Worm (Caenorhabditis elegans) whole organism, late embryonic: ENCODE measurements around the gene idpa-3.

Experiments used
- F13H6.1 ChIP-seq: sonication (generic microtip); optimal IDR thresholded peaks from 2 replicates; lab custom pipeline; 2016; ENCODE audit warnings: missing genetic modification characterization, missing compliant biosample characterization
- K09A11.1 ChIP-seq: sonication (generic microtip); optimal IDR thresholded peaks from 2 replicates; lab custom pipeline; 2017; ENCODE audit warnings: antibody characterized with exemption, mild to moderate bottlenecking, missing genetic modification characterization, missing compliant biosample characterization; ENCODE audit not compliant: insufficient read depth
- Y22D7AL.16 ChIP-seq: sonication (generic microtip); optimal IDR thresholded peaks from 2 replicates; lab custom pipeline; 2016; ENCODE audit warnings: missing genetic modification characterization, missing compliant biosample characterization
- ahr-1 ChIP-seq: sonication (generic microtip); optimal IDR thresholded peaks from 2 replicates; lab custom pipeline; 2016; ENCODE audit warnings: missing genetic modification characterization, missing compliant biosample characterization
- ama-1 ChIP-seq: fragments of 150-350 bp; optimal IDR thresholded peaks from 2 replicates; lab custom pipeline; 2014
- ceh-14 ChIP-seq: sonication (generic microtip); optimal IDR thresholded peaks from 2 replicates; lab custom pipeline; 2016; ENCODE audit warnings: missing genotype, missing genetic modification characterization, missing compliant biosample characterization
- ceh-2 ChIP-seq: sonication (generic microtip); optimal IDR thresholded peaks from 2 replicates; lab custom pipeline; 2016; ENCODE audit warnings: missing genotype, missing genetic modification characterization, missing compliant biosample characterization
- ceh-45 ChIP-seq: fragments of 200-800 bp; sonication (Bioruptor generic); IDR thresholded peaks from 2 replicates; pipeline ENCODE4 v1.3.6; 2022; ENCODE audit warnings: missing genetic modification reagents, missing genetic modification characterization, missing compliant biosample characterization
- ceh-9 ChIP-seq: sonication (generic microtip); optimal IDR thresholded peaks from 2 replicates; lab custom pipeline; 2016; ENCODE audit warnings: mild to moderate bottlenecking, missing genetic modification characterization, inconsistent platforms, missing compliant biosample characterization
- dve-1 ChIP-seq: sonication (generic microtip); optimal IDR thresholded peaks from 2 replicates; lab custom pipeline; 2017; ENCODE audit warnings: antibody characterized with exemption, mild to moderate bottlenecking, missing genetic modification characterization, missing compliant biosample characterization
- elt-2 ChIP-seq: sonication (generic microtip); optimal IDR thresholded peaks from 2 replicates; lab custom pipeline; 2016; ENCODE audit warnings: missing genetic modification reagents, missing genetic modification characterization, missing compliant biosample characterization
- gmeb-2 ChIP-seq: sonication (generic microtip); optimal IDR thresholded peaks from 2 replicates; lab custom pipeline; 2016; ENCODE audit warnings: missing genetic modification characterization, inconsistent platforms, missing compliant biosample characterization
- hlh-13 ChIP-seq: fragments of 200-800 bp; sonication (Bioruptor generic); optimal IDR thresholded peaks from 2 replicates; lab custom pipeline; 2018; ENCODE audit warnings: mild to moderate bottlenecking, missing genetic modification characterization, missing compliant biosample characterization
- hlh-6 ChIP-seq: sonication (generic microtip); optimal IDR thresholded peaks from 2 replicates; lab custom pipeline; 2016; ENCODE audit warnings: missing genotype, missing genetic modification characterization, missing compliant biosample characterization
- hlh-8 ChIP-seq: sonication (generic microtip); optimal IDR thresholded peaks from 2 replicates; lab custom pipeline; 2016; ENCODE audit warnings: missing genotype, missing genetic modification characterization, missing compliant biosample characterization
- mec-3 ChIP-seq: sonication (generic microtip); optimal IDR thresholded peaks from 2 replicates; lab custom pipeline; 2016; ENCODE audit warnings: borderline replicate concordance, missing genetic modification characterization, missing compliant biosample characterization
- nhr-11 ChIP-seq: fragments of 150-350 bp; optimal IDR thresholded peaks from 2 replicates; lab custom pipeline; 2014; ENCODE audit warnings: missing biosample characterization, missing genetic modification characterization
- nhr-232 ChIP-seq: sonication (generic microtip); optimal IDR thresholded peaks from 2 replicates; lab custom pipeline; 2016; ENCODE audit warnings: missing genetic modification characterization, missing compliant biosample characterization
- npax-4 ChIP-seq: sonication (generic microtip); optimal IDR thresholded peaks from 2 replicates; lab custom pipeline; 2016; ENCODE audit warnings: missing genetic modification characterization, missing compliant biosample characterization
- odd-2 ChIP-seq: sonication (generic microtip); optimal IDR thresholded peaks from 2 replicates; lab custom pipeline; 2017; ENCODE audit warnings: antibody characterized with exemption, mild to moderate bottlenecking, missing genetic modification characterization, missing compliant biosample characterization
- pag-3 ChIP-seq: sonication (generic microtip); optimal IDR thresholded peaks from 2 replicates; lab custom pipeline; 2016; ENCODE audit warnings: missing compliant biosample characterization, missing genetic modification characterization, borderline replicate concordance
- pqm-1 ChIP-seq: sonication (generic microtip); optimal IDR thresholded peaks from 2 replicates; lab custom pipeline; 2016; ENCODE audit warnings: missing genetic modification characterization, missing compliant biosample characterization
- pros-1 ChIP-seq: fragments of 150-350 bp; optimal IDR thresholded peaks from 2 replicates; lab custom pipeline; 2014; ENCODE audit warnings: missing biosample characterization, missing genetic modification reagents, missing genetic modification characterization
- sdc-2 ChIP-seq: sonication (generic microtip); optimal IDR thresholded peaks from 2 replicates; lab custom pipeline; 2016; ENCODE audit warnings: missing genotype, missing genetic modification characterization, missing compliant biosample characterization
- sox-2 ChIP-seq: fragments of 200-800 bp; sonication (Bioruptor generic); IDR thresholded peaks from 2 replicates; pipeline ENCODE4 v1.3.6; 2022; ENCODE audit warnings: missing genetic modification reagents, missing genetic modification characterization, missing compliant biosample characterization
- syd-9 ChIP-seq: sonication (generic microtip); optimal IDR thresholded peaks from 2 replicates; lab custom pipeline; 2016; ENCODE audit warnings: mild to moderate bottlenecking, missing genetic modification characterization, moderate library complexity, missing compliant biosample characterization
- tbx-2 ChIP-seq: sonication (generic microtip); optimal IDR thresholded peaks from 2 replicates; lab custom pipeline; 2016; ENCODE audit warnings: missing genetic modification characterization, missing compliant biosample characterization
- tbx-7 ChIP-seq: sonication (generic microtip); optimal IDR thresholded peaks from 2 replicates; lab custom pipeline; 2016; ENCODE audit warnings: missing genotype, missing genetic modification characterization, missing compliant biosample characterization
- unc-3 ChIP-seq, 2 experiments: fragments of 200-800 bp in 1 of 2; sonication (Bioruptor generic) in 1 of 2; sonication (generic microtip) in 1 of 2; conservative IDR thresholded peaks in 1 of 2; optimal IDR thresholded peaks in 1 of 2; 2 replicates each; pipeline versions ENCODE4 v1.3.6 to Lab custom; 2016 to 2022; ENCODE audit warnings: missing compliant biosample characterization in 2 of 2, missing genetic modification characterization in 2 of 2, missing genetic modification reagents in 1 of 2
- unc-55 ChIP-seq: sonication (generic microtip); optimal IDR thresholded peaks from 2 replicates; lab custom pipeline; 2017; ENCODE audit warnings: missing biosample characterization, missing genetic modification reagents, missing genetic modification characterization
- ztf-16 ChIP-seq: sonication (generic microtip); optimal IDR thresholded peaks from 2 replicates; lab custom pipeline; 2017; ENCODE audit warnings: missing genetic modification characterization, missing compliant biosample characterization

The idpa-3 gene

DNA sequence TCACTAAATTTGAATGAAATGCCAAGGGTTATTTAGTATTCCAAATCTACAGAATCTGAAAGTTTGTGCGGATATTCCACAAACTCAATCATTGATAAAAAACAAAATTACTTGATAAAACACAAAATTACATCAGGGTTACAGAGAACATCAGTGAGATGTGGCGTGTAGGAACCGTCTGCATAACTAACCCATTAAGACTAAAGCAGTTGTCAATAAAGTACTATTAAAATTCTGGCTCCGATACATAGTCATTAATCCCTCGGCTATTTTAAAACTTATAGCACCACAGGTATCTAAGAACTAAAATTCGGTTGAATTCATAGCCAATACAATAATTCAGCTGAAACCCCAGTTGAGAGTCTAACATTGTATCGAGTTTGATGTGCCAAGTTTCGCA, 2.5 kb downstream of the idpa-3 start:
- TF ChIP-seq hlh-13 (GFP tag; lab: Kevin White, UChicago) (no peak), nhr-232 (no peak), ceh-14 (tag; lab: Kevin White, UChicago) (no peak), ztf-16 (tag; lab: Kevin White, UChicago) (no peak), dve-1 (tag; lab: Kevin White, UChicago) (no peak)

DNA sequence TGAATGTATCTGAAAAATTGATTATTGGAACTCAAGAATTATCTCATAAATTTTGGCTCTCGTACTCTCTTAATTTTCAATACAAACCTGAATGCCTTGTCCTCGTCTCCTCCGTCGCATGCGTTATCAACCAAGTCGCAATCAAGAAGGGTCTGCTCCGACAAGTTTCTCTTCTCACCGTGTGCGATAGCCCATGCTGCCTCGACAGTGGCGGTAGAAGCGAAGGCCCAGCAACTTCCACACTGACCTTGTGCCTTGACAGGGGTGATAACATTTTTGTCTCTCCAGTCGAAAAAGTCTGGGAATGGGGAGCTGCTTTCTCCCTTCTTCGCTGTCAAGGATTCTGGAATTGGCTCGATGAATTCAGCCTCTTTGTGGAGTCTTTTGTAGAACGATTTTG, 3.8 kb downstream of the idpa-3 start:
- TF ChIP-seq elt-2 (tag; lab: Kevin White, UChicago) (peak; percentile 54), ceh-9 (tag; lab: Kevin White, UChicago) (no peak)

- TF ChIP-seq odd-2 (tag; lab: Kevin White, UChicago) (no peak), elt-2 (tag; lab: Kevin White, UChicago) (peak; percentile 67), hlh-6 (tag; lab: Kevin White, UChicago) (no peak), nhr-11 (tag; lab: Kevin White, UChicago) (no peak), tbx-7 (tag; lab: Kevin White, UChicago) (no peak)
These were observed 4.7 kb downstream of the idpa-3 start, which contains the start of gene R07E3.1 for ce11 chrX:10340986-10341385. R07E3.1 (minus strand) TSS chrX:10341161.

- TF ChIP-seq sox-2 (GFP tag; lab: Robert Waterston, UW) (no peak), unc-55 (GFP tag; lab: Kevin White, UChicago) (no peak), npax-4 (no peak), mec-3 (no peak), ahr-1 (tag; lab: Kevin White, UChicago) (no peak), dve-1 (tag; lab: Kevin White, UChicago) (no peak), tbx-2 (tag; lab: Kevin White, UChicago) (no peak), ama-1 (lab: Kevin White, UChicago) (no peak), hlh-8 (tag; lab: Kevin White, UChicago) (no peak), nhr-11 (tag; lab: Kevin White, UChicago) (no peak), pag-3 (tag; lab: Kevin White, UChicago) (no peak), unc-3 (GFP tag; conservative IDR thresholded peaks at IDR 0.05; lab: Robert Waterston, UW) (no peak), unc-3 (tag; optimal IDR thresholded peaks at IDR 0.05; lab: Kevin White, UChicago) (no peak), pqm-1 (tag; lab: Kevin White, UChicago) (no peak), syd-9 (tag; lab: Kevin White, UChicago) (no peak), gmeb-2 (tag; lab: Kevin White, UChicago) (no peak), elt-2 (tag; lab: Kevin White, UChicago) (no peak), Y22D7AL.16 (no peak), pros-1 (tag; lab: Kevin White, UChicago) (no peak)
- TF ChIP-seq, all 69 proteins: peak for 0
These were observed 13.9 kb downstream of the idpa-3 start for ce11 chrX:10350151-10350550.

DNA sequence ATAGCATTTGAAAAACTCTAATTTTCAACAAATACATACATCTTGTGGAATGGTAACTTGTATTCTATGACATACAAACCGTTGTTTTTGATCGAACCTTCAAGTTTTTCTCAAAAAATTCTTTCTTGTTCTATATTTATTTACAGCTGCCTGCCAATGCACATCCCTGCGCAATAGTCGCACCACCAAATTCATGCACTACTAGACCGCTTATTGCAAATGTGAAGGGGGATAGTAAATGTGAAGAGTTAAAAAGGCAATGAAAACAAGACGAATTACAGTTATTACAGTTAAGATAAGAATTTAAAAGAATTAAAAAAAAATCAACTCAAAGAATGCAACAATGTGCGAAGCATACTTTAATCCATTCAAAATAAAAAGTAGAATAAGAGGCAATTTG, 17.6 kb downstream of the idpa-3 start:
- TF ChIP-seq K09A11.1 (no peak), sdc-2 (tag; lab: Kevin White, UChicago) (peak; percentile 92)

ce11 chrX:10355650-10356049, 19.4 kb downstream of the idpa-3 start, which contains the start of gene R07E3.7:
R07E3.7 (minus strand) TSS chrX:10355750.
- TF ChIP-seq ceh-45 (GFP tag; lab: Robert Waterston, UW) = no peak
- no peak for TF ChIP-seq ceh-2 (tag; lab: Kevin White, UChicago)
- no peak for TF ChIP-seq ztf-16 (tag; lab: Kevin White, UChicago)
- TF ChIP-seq ahr-1 (tag; lab: Kevin White, UChicago) = no peak
- TF ChIP-seq F13H6.1 (tag; lab: Kevin White, UChicago) = no peak
- TF ChIP-seq, all 69 proteins: peak for 0
